Worm (Caenorhabditis elegans): ENCODE measurements around the gene B0244.6.

Gene B0244.6

ce11 chrIII:5697963-5698730 is 39.7 kb upstream of the B0244.6 start, which contains the start of the genes lgg-3 and rgs-5:
TSS of gene lgg-3 (minus strand) at chrIII:5698013.
TSS of gene rgs-5 (plus strand) at chrIII:5698555.
- peak; percentile 61 for TF ChIP-seq unc-55 (GFP tag; optimal IDR thresholded peaks at IDR 0.05)
- peak; percentile 1 to 65 for TF ChIP-seq lsy-2 (tag; optimal IDR thresholded peaks at IDR 0.05)
- TF ChIP-seq aly-2 (tag; optimal IDR thresholded peaks at IDR 0.05) = no peak
- TF ChIP-seq C34F6.9 (tag; optimal IDR thresholded peaks at IDR 0.05) = peak; percentile 56
- peak; percentile 50 for TF ChIP-seq lin-13 (GFP tag; optimal IDR thresholded peaks at IDR 0.05)
- peak; percentile 52 for TF ChIP-seq nhr-129 (tag; optimal IDR thresholded peaks at IDR 0.05)
- no peak for TF ChIP-seq ceh-16 (tag; optimal IDR thresholded peaks at IDR 0.05)
- TF ChIP-seq dmd-4 (tag; optimal IDR thresholded peaks at IDR 0.05) = no peak
- TF ChIP-seq crh-2 (tag; optimal IDR thresholded peaks at IDR 0.05) = peak; percentile 53
- TF ChIP-seq gmeb-1 (tag; optimal IDR thresholded peaks at IDR 0.05) = no peak
- TF ChIP-seq Y55F3AM.14 (GFP tag; optimal IDR thresholded peaks at IDR 0.05) = no peak
- TF ChIP-seq fos-1 (tag; optimal IDR thresholded peaks at IDR 0.05) = peak; percentile 24
- no peak for TF ChIP-seq ztf-4 (tag; optimal IDR thresholded peaks at IDR 0.05)
- peak; percentile 34 for TF ChIP-seq snpc-4 (tag; optimal IDR thresholded peaks at IDR 0.05)
- TF ChIP-seq egl-27 (tag; optimal IDR thresholded peaks at IDR 0.05) = no peak
- no peak for TF ChIP-seq nhr-25 (tag; optimal IDR thresholded peaks at IDR 0.05)
- TF ChIP-seq skn-1 (tag; optimal IDR thresholded peaks at IDR 0.05) = no peak
- no peak for TF ChIP-seq R02D3.7 (tag; optimal IDR thresholded peaks at IDR 0.05)

- TF ChIP-seq nhr-10 (tag; optimal IDR thresholded peaks at IDR 0.05) = no peak
- no peak for TF ChIP-seq egl-27 (tag; optimal IDR thresholded peaks at IDR 0.05)
- no peak for TF ChIP-seq sem-4 (tag; optimal IDR thresholded peaks at IDR 0.05)
- TF ChIP-seq elt-3 (tag; optimal IDR thresholded peaks at IDR 0.05) = no peak
- no peak for TF ChIP-seq ZK546.5 (tag; optimal IDR thresholded peaks at IDR 0.05)
- TF ChIP-seq nhr-77 (tag; optimal IDR thresholded peaks at IDR 0.05) = no peak
- TF ChIP-seq lsy-2 (tag; optimal IDR thresholded peaks at IDR 0.05) = no peak
- no peak for TF ChIP-seq unc-62 (GFP tag; optimal IDR thresholded peaks at IDR 0.05)
- TF ChIP-seq ceh-82 (tag; optimal IDR thresholded peaks at IDR 0.05) = no peak
- TF ChIP-seq F13H6.1 (tag; optimal IDR thresholded peaks at IDR 0.05) = no peak
- no peak for TF ChIP-seq sma-9 (GFP tag; optimal IDR thresholded peaks at IDR 0.05)
- TF ChIP-seq sma-9 (tag; optimal IDR thresholded peaks at IDR 0.05) = no peak
- no peak for TF ChIP-seq nhr-129 (tag; optimal IDR thresholded peaks at IDR 0.05)
- no peak for TF ChIP-seq dmd-4 (tag; optimal IDR thresholded peaks at IDR 0.05)
- TF ChIP-seq elt-1 (tag; optimal IDR thresholded peaks at IDR 0.05) = no peak
- no peak for TF ChIP-seq nhr-21 (tag; optimal IDR thresholded peaks at IDR 0.05)
- TF ChIP-seq nhr-6 (tag; optimal IDR thresholded peaks at IDR 0.05) = no peak
- no peak for TF ChIP-seq snpc-4 (tag; optimal IDR thresholded peaks at IDR 0.05)
These were observed 36.3 kb upstream of the B0244.6 start for ce11 chrIII:5701491-5701890.

DNA sequence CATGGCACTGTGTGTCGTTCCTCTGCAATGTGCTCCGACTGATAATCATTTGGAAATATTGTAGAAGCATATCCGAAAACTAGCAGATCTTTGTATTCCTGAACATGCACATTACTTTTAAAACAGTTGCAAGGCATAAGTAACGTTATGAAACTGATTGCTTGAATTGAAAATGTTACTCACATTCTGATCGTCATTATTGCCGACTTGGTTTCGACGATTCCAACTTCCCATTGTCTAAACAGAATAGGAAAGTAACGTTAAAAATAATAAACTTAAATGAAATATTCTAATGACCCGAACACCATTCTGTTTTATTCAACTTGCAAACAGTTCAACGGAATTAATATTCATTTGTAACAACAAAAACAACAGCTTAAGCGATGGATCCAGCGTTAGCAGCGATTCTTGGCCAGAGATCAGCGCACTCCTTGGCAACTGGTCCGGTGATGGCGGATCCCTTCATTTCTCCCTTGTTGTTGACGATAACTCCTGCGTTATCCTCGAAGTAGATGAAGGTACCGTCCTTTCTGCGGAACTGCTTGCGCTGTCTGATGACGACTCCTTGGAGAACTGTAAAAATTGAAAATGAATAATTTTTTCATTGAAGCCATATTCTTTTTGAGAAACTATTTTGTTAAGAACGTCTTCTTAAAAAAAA is 32.5 kb upstream of the B0244.6 start, which contains the start of gene swp-1:
swp-1 (minus strand) TSS at position 298 of the 661 bp plus-strand sequence.
- no peak for TF ChIP-seq skn-1 (tag; optimal IDR thresholded peaks at IDR 0.05)
- TF ChIP-seq lin-11 (tag; optimal IDR thresholded peaks at IDR 0.05) = no peak
- TF ChIP-seq sma-3 (GFP tag; optimal IDR thresholded peaks at IDR 0.05) = no peak
- TF ChIP-seq lsy-2 (tag; optimal IDR thresholded peaks at IDR 0.05) = no peak
- no peak for TF ChIP-seq elt-3 (tag; optimal IDR thresholded peaks at IDR 0.05)
- TF ChIP-seq gmeb-1 (tag; optimal IDR thresholded peaks at IDR 0.05) = no peak
- TF ChIP-seq ztf-1 (GFP tag; conservative IDR thresholded peaks at IDR 0.05) = no peak
- no peak for TF ChIP-seq nhr-237 (tag; optimal IDR thresholded peaks at IDR 0.05)
- no peak for TF ChIP-seq mdl-1 (tag; optimal IDR thresholded peaks at IDR 0.05)

- no peak for TF ChIP-seq unc-62 (GFP tag; optimal IDR thresholded peaks at IDR 0.05)
- TF ChIP-seq nhr-21 (tag; optimal IDR thresholded peaks at IDR 0.05) = peak; percentile 89
- peak; percentile 85 to 96 for TF ChIP-seq lsy-2 (tag; optimal IDR thresholded peaks at IDR 0.05)
- TF ChIP-seq blmp-1 (tag; optimal IDR thresholded peaks at IDR 0.05; ENCODE audit: insufficient read depth) = peak; percentile 80
- TF ChIP-seq nhr-129 (tag; optimal IDR thresholded peaks at IDR 0.05) = peak; percentile 98
- peak; percentile 97 for TF ChIP-seq crh-2 (tag; optimal IDR thresholded peaks at IDR 0.05)
- peak; percentile 84 for TF ChIP-seq sem-4 (tag; optimal IDR thresholded peaks at IDR 0.05)
- peak; percentile 25 for TF ChIP-seq nhr-77 (tag; optimal IDR thresholded peaks at IDR 0.05)
- peak; percentile 85 for TF ChIP-seq mab-5 (tag; optimal IDR thresholded peaks at IDR 0.05)
- peak; percentile 76 for TF ChIP-seq egl-27 (tag; optimal IDR thresholded peaks at IDR 0.05)
- TF ChIP-seq ama-1 (optimal IDR thresholded peaks at IDR 0.05) = peak; percentile 83
- TF ChIP-seq lin-11 (tag; optimal IDR thresholded peaks at IDR 0.05) = peak; percentile 92
- no peak for TF ChIP-seq elt-1 (tag; optimal IDR thresholded peaks at IDR 0.05)
- TF ChIP-seq gmeb-1 (tag; optimal IDR thresholded peaks at IDR 0.05) = peak; percentile 91
- TF ChIP-seq ztf-4 (tag; optimal IDR thresholded peaks at IDR 0.05) = peak; percentile 88
- peak; percentile 96 for TF ChIP-seq lin-13 (GFP tag; optimal IDR thresholded peaks at IDR 0.05)
- TF ChIP-seq F13H6.1 (tag; optimal IDR thresholded peaks at IDR 0.05) = peak; percentile 78
- peak in 1 of 2 experiments; percentile 29 for TF ChIP-seq mdl-1 (tag; optimal IDR thresholded peaks at IDR 0.05)
- peak; percentile 96 for TF ChIP-seq R02D3.7 (tag; optimal IDR thresholded peaks at IDR 0.05)
- TF ChIP-seq nhr-25 (tag; optimal IDR thresholded peaks at IDR 0.05) = peak; percentile 95
- no peak for TF ChIP-seq lin-39 (tag; optimal IDR thresholded peaks at IDR 0.05)
- TF ChIP-seq nhr-237 (tag; optimal IDR thresholded peaks at IDR 0.05) = no peak
- no peak for TF ChIP-seq nhr-11 (tag; optimal IDR thresholded peaks at IDR 0.05)
- TF ChIP-seq sma-3 (GFP tag; optimal IDR thresholded peaks at IDR 0.05) = peak; percentile 88
- peak; percentile 100 for TF ChIP-seq unc-55 (GFP tag; optimal IDR thresholded peaks at IDR 0.05)
- TF ChIP-seq mbf-1 (tag; optimal IDR thresholded peaks at IDR 0.05) = no peak
These were observed 31.7 kb upstream of the B0244.6 start, which contains the start of gene rpl-23 for ce11 chrIII:5706077-5706627. TSS of gene rpl-23 (minus strand) at chrIII:5706127.
